Fruit fly (Drosophila melanogaster) whole organism, embryonic: ENCODE results near the gene Rad60.

Source experiments
- Atf-2 ChIP-seq: fragments of 200-800 bp; sonication (Bioruptor generic); optimal IDR thresholded peaks from 2 replicates; lab custom pipeline; 2016; ENCODE audit warnings: missing biosample characterization, missing genetic modification characterization
- Bteb2 ChIP-seq: fragments of 200-800 bp; sonication (Bioruptor generic); optimal IDR thresholded peaks from 2 replicates; lab custom pipeline; 2016; ENCODE audit warnings: missing biosample characterization, missing genetic modification characterization
- CG12071 ChIP-seq: fragments of 200-800 bp; sonication (Bioruptor generic); optimal IDR thresholded peaks from 3 replicates; lab custom pipeline; 2018; ENCODE audit warnings: missing biosample characterization, mild to moderate bottlenecking, missing genetic modification characterization
- CG12744 ChIP-seq: fragments of 200-800 bp; sonication (Bioruptor generic); optimal IDR thresholded peaks from 2 replicates; lab custom pipeline; 2016; ENCODE audit warnings: missing biosample characterization, missing genetic modification characterization
- CG12942 ChIP-seq: fragments of 200-800 bp; sonication (Bioruptor generic); optimal IDR thresholded peaks from 3 replicates; lab custom pipeline; 2016; ENCODE audit warnings: missing biosample characterization, missing genetic modification characterization
- CG15011 ChIP-seq: fragments of 200-800 bp; sonication (Bioruptor generic); optimal IDR thresholded peaks from 3 replicates; lab custom pipeline; 2018; ENCODE audit warnings: missing biosample characterization, mild to moderate bottlenecking, missing genetic modification characterization
- CG15269 ChIP-seq: fragments of 200-800 bp; sonication (Bioruptor generic); optimal IDR thresholded peaks from 2 replicates; lab custom pipeline; 2018; ENCODE audit warnings: missing biosample characterization, mild to moderate bottlenecking, missing genetic modification characterization, moderate library complexity
- CG15479 ChIP-seq: fragments of 200-800 bp; sonication (Bioruptor generic); optimal IDR thresholded peaks from 3 replicates; lab custom pipeline; 2019; ENCODE audit warnings: missing biosample characterization, mild to moderate bottlenecking, missing genetic modification characterization, moderate library complexity
- CG15696 ChIP-seq: fragments of 200-800 bp; sonication (Bioruptor generic); optimal IDR thresholded peaks from 2 replicates; lab custom pipeline; 2019; ENCODE audit warnings: missing biosample characterization, mild to moderate bottlenecking, missing genetic modification characterization, moderate library complexity
- CG16815 ChIP-seq: fragments of 200-800 bp; sonication (Bioruptor generic); optimal IDR thresholded peaks from 3 replicates; lab custom pipeline; 2017; ENCODE audit warnings: missing biosample characterization, mild to moderate bottlenecking, missing genetic modification characterization
- CG2129 ChIP-seq: fragments of 200-800 bp; sonication (Bioruptor generic); IDR thresholded peaks from 2 replicates; pipeline ENCODE4 v1.3.6; 2022; ENCODE audit warnings: missing biosample characterization, missing genetic modification characterization; ENCODE audit not compliant: partially characterized antibody
- CG2678 ChIP-seq: fragments of 200-800 bp; sonication (Bioruptor generic); optimal IDR thresholded peaks from 3 replicates; lab custom pipeline; 2019; ENCODE audit warnings: missing biosample characterization, mild to moderate bottlenecking, missing genetic modification characterization, moderate library complexity
- CG3281 ChIP-seq: fragments of 200-800 bp; sonication (Bioruptor generic); optimal IDR thresholded peaks from 3 replicates; lab custom pipeline; 2017; ENCODE audit warnings: missing biosample characterization, mild to moderate bottlenecking, missing genetic modification characterization
- CG3995 ChIP-seq: fragments of 200-800 bp; sonication (Bioruptor generic); optimal IDR thresholded peaks from 3 replicates; lab custom pipeline; 2016; ENCODE audit warnings: missing biosample characterization, missing genetic modification characterization
- CG4707 ChIP-seq: fragments of 200-800 bp; sonication (Bioruptor generic); optimal IDR thresholded peaks from 2 replicates; lab custom pipeline; 2018; ENCODE audit warnings: missing biosample characterization, mild to moderate bottlenecking, missing genetic modification characterization, moderate library complexity
- CG6791 ChIP-seq: fragments of 200-800 bp; sonication (Bioruptor generic); IDR thresholded peaks from 3 replicates; pipeline ENCODE4 v1.3.6; 2022; ENCODE audit warnings: missing biosample characterization, missing genetic modification characterization; ENCODE audit not compliant: partially characterized antibody
- CG7271 ChIP-seq: fragments of 200-800 bp; sonication (Bioruptor generic); optimal IDR thresholded peaks from 2 replicates; lab custom pipeline; 2018; ENCODE audit warnings: missing biosample characterization, mild to moderate bottlenecking, missing genetic modification characterization, moderate library complexity
- CG8388 ChIP-seq: fragments of 200-800 bp; sonication (Bioruptor generic); optimal IDR thresholded peaks from 2 replicates; lab custom pipeline; 2019; ENCODE audit warnings: missing biosample characterization, mild to moderate bottlenecking, missing genetic modification characterization, moderate library complexity
- Dll ChIP-seq: fragments of 200-800 bp; sonication (Bioruptor generic); IDR thresholded peaks from 4 replicates; pipeline ENCODE4 v1.3.6; 2022; ENCODE audit warnings: missing biosample characterization, missing genetic modification characterization; ENCODE audit not compliant: partially characterized antibody
- Drgx ChIP-seq: fragments of 200-800 bp; sonication (Bioruptor generic); IDR thresholded peaks from 2 replicates; pipeline ENCODE4 v1.3.6; 2022; ENCODE audit warnings: missing biosample characterization, missing genetic modification characterization
- Fer3 ChIP-seq: fragments of 200-800 bp; sonication (Bioruptor generic); optimal IDR thresholded peaks from 2 replicates; lab custom pipeline; 2018; ENCODE audit warnings: missing biosample characterization, mild to moderate bottlenecking, missing genetic modification characterization, moderate library complexity
- Gsc ChIP-seq: fragments of 200-800 bp; sonication (Bioruptor generic); IDR thresholded peaks from 2 replicates; pipeline ENCODE4 v1.3.6; 2022; ENCODE audit warnings: missing biosample characterization, missing genetic modification characterization
- H2.0 ChIP-seq: fragments of 200-800 bp; sonication (Bioruptor generic); IDR thresholded peaks from 2 replicates; pipeline ENCODE4 v1.3.6; 2022; ENCODE audit warnings: missing biosample characterization, missing genetic modification characterization
- Hmx ChIP-seq: fragments of 200-800 bp; sonication (Bioruptor generic); optimal IDR thresholded peaks from 2 replicates; lab custom pipeline; 2016; ENCODE audit warnings: missing biosample characterization, missing genetic modification characterization
- Hr3 ChIP-seq: fragments of 200-800 bp; sonication (Bioruptor generic); optimal IDR thresholded peaks from 3 replicates; lab custom pipeline; 2016; ENCODE audit warnings: missing biosample characterization, missing genetic modification characterization
- Mrtf ChIP-seq: fragments of 200-800 bp; sonication (Bioruptor generic); IDR thresholded peaks from 3 replicates; pipeline ENCODE4 v1.3.6; 2022; ENCODE audit warnings: missing biosample characterization, missing genetic modification characterization
- NC2α ChIP-seq: fragments of 200-800 bp; sonication (Bioruptor generic); optimal IDR thresholded peaks from 2 replicates; lab custom pipeline; 2016; ENCODE audit warnings: missing biosample characterization, missing genetic modification characterization
- Six4 ChIP-seq: fragments of 200-800 bp; sonication (Bioruptor generic); optimal IDR thresholded peaks from 2 replicates; lab custom pipeline; 2016; ENCODE audit warnings: missing biosample characterization, missing genetic modification characterization
- Tbp ChIP-seq: fragments of >200 bp; optimal IDR thresholded peaks from 2 replicates; lab custom pipeline; 2018; ENCODE audit warnings: missing biosample characterization, missing genetic modification characterization
- ac ChIP-seq: fragments of 200-800 bp; sonication (Bioruptor generic); optimal IDR thresholded peaks from 3 replicates; lab custom pipeline; 2017; ENCODE audit warnings: missing biosample characterization, mild to moderate bottlenecking, missing genetic modification characterization
- al ChIP-seq: fragments of 200-800 bp; sonication (Bioruptor generic); IDR thresholded peaks from 2 replicates; pipeline ENCODE4 v1.3.6; 2022; ENCODE audit warnings: missing biosample characterization, missing genetic modification characterization
- amos ChIP-seq: fragments of 200-800 bp; sonication (Bioruptor generic); IDR thresholded peaks from 2 replicates; pipeline ENCODE4 v1.3.6; 2022; ENCODE audit warnings: missing biosample characterization, missing genetic modification characterization; ENCODE audit not compliant: partially characterized antibody
- chinmo ChIP-seq: fragments of 200-800 bp; sonication (Bioruptor generic); IDR thresholded peaks from 4 replicates; pipeline ENCODE4 v1.3.6; 2022; ENCODE audit warnings: missing biosample characterization, missing genetic modification characterization; ENCODE audit not compliant: partially characterized antibody
- dmrt99B ChIP-seq: fragments of 200-800 bp; sonication (Bioruptor generic); optimal IDR thresholded peaks from 2 replicates; lab custom pipeline; 2018; ENCODE audit warnings: missing biosample characterization, mild to moderate bottlenecking, missing genetic modification characterization, moderate library complexity
- fru ChIP-seq: fragments of >200 bp; optimal IDR thresholded peaks from 2 replicates; lab custom pipeline; 2017
- gt ChIP-seq: fragments of 200-800 bp; sonication (Bioruptor generic); IDR thresholded peaks from 2 replicates; pipeline ENCODE4 v1.3.6; 2022; ENCODE audit warnings: missing biosample characterization, missing genetic modification characterization
- her ChIP-seq: fragments of 200-800 bp; sonication (Bioruptor generic); optimal IDR thresholded peaks from 2 replicates; lab custom pipeline; 2016; ENCODE audit warnings: missing biosample characterization, missing genetic modification characterization
- insv ChIP-seq, 2 experiments: fragments of 200-800 bp; sonication (Bioruptor generic); optimal IDR thresholded peaks; 3 replicates each; lab custom pipeline; 2016 to 2018; ENCODE audit warnings: missing biosample characterization in 2 of 2, missing genetic modification characterization in 2 of 2
- luna ChIP-seq: fragments of 200-800 bp; sonication (Bioruptor generic); optimal IDR thresholded peaks from 2 replicates; lab custom pipeline; 2016; ENCODE audit warnings: missing biosample characterization, missing genetic modification characterization
- org-1 ChIP-seq: fragments of 200-800 bp; sonication (Bioruptor generic); optimal IDR thresholded peaks from 2 replicates; lab custom pipeline; 2017; ENCODE audit warnings: missing biosample characterization, missing genetic modification characterization
- pb ChIP-seq: fragments of 200-800 bp; sonication (Bioruptor generic); optimal IDR thresholded peaks from 3 replicates; lab custom pipeline; 2016; ENCODE audit warnings: missing biosample characterization, missing genetic modification characterization
- peb ChIP-seq: fragments of 200-800 bp; sonication (Bioruptor generic); IDR thresholded peaks from 2 replicates; pipeline ENCODE4 v1.3.6; 2022; ENCODE audit warnings: missing biosample characterization, missing genetic modification characterization
- pzg ChIP-seq: fragments of 200-800 bp; sonication (Bioruptor generic); optimal IDR thresholded peaks from 3 replicates; lab custom pipeline; 2018; ENCODE audit warnings: missing biosample characterization, mild to moderate bottlenecking, missing genetic modification characterization, moderate library complexity
- ranshi ChIP-seq: fragments of 200-800 bp; sonication (Bioruptor generic); IDR thresholded peaks from 2 replicates; pipeline ENCODE4 v1.3.6; 2022; ENCODE audit warnings: missing biosample characterization, missing genetic modification characterization
- repo ChIP-seq: fragments of 200-800 bp; sonication (Bioruptor generic); optimal IDR thresholded peaks from 2 replicates; lab custom pipeline; 2016; ENCODE audit warnings: missing biosample characterization, missing genetic modification characterization
- ro ChIP-seq: fragments of 200-800 bp; sonication (Bioruptor generic); IDR thresholded peaks from 2 replicates; pipeline ENCODE4 v1.3.6; 2022; ENCODE audit warnings: missing biosample characterization, missing genetic modification characterization
- salm ChIP-seq: fragments of 200-800 bp; sonication (Bioruptor generic); optimal IDR thresholded peaks from 2 replicates; lab custom pipeline; 2018; ENCODE audit warnings: missing biosample characterization, mild to moderate bottlenecking, missing genetic modification characterization
- sens ChIP-seq: fragments of 200-800 bp; sonication (Bioruptor generic); peaks from one replicate; lab custom pipeline; 2016; ENCODE audit warnings: missing biosample characterization, missing genetic modification characterization
- sisA ChIP-seq: fragments of 200-800 bp; sonication (Bioruptor generic); IDR thresholded peaks from 2 replicates; pipeline ENCODE4 v1.3.6; 2022; ENCODE audit warnings: missing biosample characterization, missing genetic modification characterization
- sob ChIP-seq: fragments of 200-800 bp; sonication (Bioruptor generic); IDR thresholded peaks from 2 replicates; pipeline ENCODE4 v1.3.6; 2022; ENCODE audit warnings: missing biosample characterization, missing genetic modification characterization
- trem ChIP-seq: fragments of 200-800 bp; optimal IDR thresholded peaks from 3 replicates; lab custom pipeline; 2019; ENCODE audit warnings: missing biosample characterization, mild to moderate bottlenecking, missing genetic modification characterization, moderate library complexity
- zfh1 ChIP-seq: fragments of 200-800 bp; sonication (Bioruptor generic); IDR thresholded peaks from 3 replicates; pipeline ENCODE4 v1.3.6; 2022; ENCODE audit warnings: missing biosample characterization, missing genetic modification characterization

Rad60 gene

DNA sequence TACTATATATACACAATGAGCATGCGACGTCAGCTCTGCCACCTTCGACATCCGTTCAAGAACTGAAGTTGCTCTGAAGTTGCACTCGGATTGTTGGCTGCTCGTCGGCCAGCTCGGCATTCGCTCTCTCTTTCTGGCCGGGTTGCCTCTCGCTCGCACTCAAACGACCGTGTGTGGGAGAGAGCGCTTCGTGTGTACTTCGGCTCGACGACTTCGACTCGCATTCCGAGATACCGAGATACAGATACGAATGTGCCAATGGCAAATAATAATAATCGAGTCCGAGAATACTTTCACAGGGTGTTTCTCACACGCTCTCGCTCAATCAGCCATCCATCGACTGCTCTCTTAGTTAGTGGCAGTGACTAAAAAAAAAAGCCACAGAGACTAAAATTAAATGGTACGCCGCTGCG lies 44.1 kb upstream of the Rad60 start (continued):
- no peak for TF ChIP-seq sisA
- no peak for TF ChIP-seq Atf-2 (GFP tag; lab: Kevin White, UChicago)
- peak; percentile 46 for TF ChIP-seq salm (tag; lab: Kevin White, UChicago)
- no peak for TF ChIP-seq org-1
- TF ChIP-seq CG16815 (GFP tag; lab: Kevin White, UChicago) = no peak
- TF ChIP-seq repo (GFP tag; lab: Kevin White, UChicago) = no peak
- no peak for TF ChIP-seq Six4 (GFP tag; lab: Kevin White, UChicago)
- no peak for TF ChIP-seq fru
- TF ChIP-seq CG15479 (GFP tag; lab: Kevin White, UChicago) = peak; percentile 63
- TF ChIP-seq dmrt99B (tag; lab: Kevin White, UChicago) = peak; percentile 42
- TF ChIP-seq CG6791 (GFP tag; lab: Robert Waterston, UW) = peak; percentile 37; the same call in 1 of the 3 replicates
- no peak for TF ChIP-seq peb (GFP tag; lab: Robert Waterston, UW)
- TF ChIP-seq CG4707 (GFP tag; lab: Kevin White, UChicago) = no peak
- TF ChIP-seq CG2129 (GFP tag; lab: Robert Waterston, UW) = no peak
- TF ChIP-seq NC2α (GFP tag; lab: Kevin White, UChicago) = no peak
- TF ChIP-seq ranshi = 0 out of 2 replicates have a peak, but pooled peaks have one; percentile 18
- peak; percentile 60 for TF ChIP-seq sob (GFP tag; lab: Robert Waterston, UW)
- TF ChIP-seq zfh1 (GFP tag; lab: Robert Waterston, UW) = peak; percentile 55; the same call in 1 of the 3 replicates
- TF ChIP-seq CG12071 (GFP tag; lab: Kevin White, UChicago) = peak; percentile 31
- peak; percentile 25 for TF ChIP-seq trem
- TF ChIP-seq Bteb2 (GFP tag; lab: Kevin White, UChicago) = no peak
- peak; percentile 89 for TF ChIP-seq Tbp (GFP tag; lab: Kevin White, UChicago)
- no peak for TF ChIP-seq gt (GFP tag; lab: Robert Waterston, UW)
- TF ChIP-seq CG2678 (tag; lab: Kevin White, UChicago) = peak; percentile 11
- no peak for TF ChIP-seq luna (GFP tag; lab: Kevin White, UChicago)
- TF ChIP-seq CG8388 = no peak
- peak; percentile 37 for TF ChIP-seq pb (GFP tag; lab: Kevin White, UChicago)
- no peak for TF ChIP-seq ro (GFP tag; lab: Robert Waterston, UW)
- no peak for TF ChIP-seq al
- no peak for TF ChIP-seq CG15011
- no peak for TF ChIP-seq Hmx
- TF ChIP-seq Fer3 (tag; lab: Kevin White, UChicago) = no peak
- TF ChIP-seq Dll = no peak
- TF ChIP-seq sens = peak; percentile 85
- no peak for TF ChIP-seq pzg (GFP tag; lab: Kevin White, UChicago)
- TF ChIP-seq amos = peak; percentile 32; the same call in 1 of the 2 replicates
- TF ChIP-seq CG7271 = peak; percentile 58
- no peak for TF ChIP-seq H2.0 (GFP tag; lab: Robert Waterston, UW)
- peak in 1 of 2 experiments; percentile 15 for TF ChIP-seq insv (GFP tag; optimal IDR thresholded peaks at IDR 0.05; lab: Kevin White, UChicago)
- no peak for TF ChIP-seq CG12942 (GFP tag; lab: Kevin White, UChicago)
- no peak for TF ChIP-seq Hr3
- peak; percentile 52; the same call in 1 of the 2 replicates for TF ChIP-seq Drgx
- no peak for TF ChIP-seq CG3281 (GFP tag; lab: Kevin White, UChicago)
- TF ChIP-seq CG12744 (GFP tag; lab: Kevin White, UChicago) = peak; percentile 5
- TF ChIP-seq ac = peak; percentile 41
- TF ChIP-seq Mrtf (GFP tag; lab: Robert Waterston, UW) = no peak
- TF ChIP-seq CG15696 = no peak
- TF ChIP-seq CG15269 (tag; lab: Kevin White, UChicago) = no peak
- peak; percentile 39 for TF ChIP-seq her (GFP tag; lab: Kevin White, UChicago)
- peak; percentile 91; the same call in 3 of the 4 replicates for TF ChIP-seq chinmo
- no peak for TF ChIP-seq Gsc (GFP tag; lab: Robert Waterston, UW)
- no peak for TF ChIP-seq CG3995 (GFP tag; lab: Kevin White, UChicago)
